Worm (Caenorhabditis elegans): ENCODE results near the gene best-20.

ce11 chrIV:3742426-3742839 is 13.6 kb upstream of the best-20 start:
- TF ChIP-seq C34B4.2 (tag; optimal IDR thresholded peaks at IDR 0.05): no peak
- TF ChIP-seq zag-1 (tag; optimal IDR thresholded peaks at IDR 0.05): no peak
- no peak for TF ChIP-seq unc-62 (GFP tag; optimal IDR thresholded peaks at IDR 0.05)
- TF ChIP-seq ceh-82 (tag; optimal IDR thresholded peaks at IDR 0.05): peak; percentile 59 to 70 (median 60)
- peak; percentile 7 for TF ChIP-seq fkh-10 (GFP tag; optimal IDR thresholded peaks at IDR 0.05)
